Fruit fly (Drosophila melanogaster): ENCODE results near the gene CG31710.

DNA sequence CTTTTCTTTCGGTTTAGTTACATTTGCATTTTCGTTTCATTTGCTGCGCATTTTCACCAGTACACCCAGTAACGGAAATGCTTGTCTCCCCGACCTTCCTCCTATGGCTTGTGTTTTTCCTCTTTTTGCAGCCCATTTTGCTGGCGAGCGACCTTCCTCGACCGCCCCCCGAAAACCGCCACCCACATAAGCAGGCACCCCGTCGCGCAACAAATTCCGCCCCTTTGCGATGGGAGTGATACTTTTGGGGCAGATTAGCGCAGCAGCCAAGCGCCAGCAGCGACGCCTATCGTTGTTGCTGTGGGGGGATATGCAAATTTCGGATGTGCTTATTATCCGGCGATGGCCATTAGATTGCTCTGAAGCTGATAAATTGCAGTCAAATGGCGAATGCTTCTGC lies 32.5 kb downstream of the CG31710 start:
- TF ChIP-seq psq (GFP tag; optimal IDR thresholded peaks at IDR 0.05) (no peak), h (GFP tag; optimal IDR thresholded peaks at IDR 0.05) (no peak), brk (GFP tag; optimal IDR thresholded peaks at IDR 0.05) (no peak), ey (GFP tag; optimal IDR thresholded peaks at IDR 0.05) (no peak), CG9705 (GFP tag; optimal IDR thresholded peaks at IDR 0.05) (no peak), dmrt93B (GFP tag; optimal IDR thresholded peaks at IDR 0.05) (no peak)

Measured in whole organism, wandering third instar larva.